Fruit fly (Drosophila melanogaster): ENCODE results near the gene Nuf2.
A peak's percentile ranks its signal among the peaks of the same experiment; 100 is the strongest.

Nuf2 gene

DNA sequence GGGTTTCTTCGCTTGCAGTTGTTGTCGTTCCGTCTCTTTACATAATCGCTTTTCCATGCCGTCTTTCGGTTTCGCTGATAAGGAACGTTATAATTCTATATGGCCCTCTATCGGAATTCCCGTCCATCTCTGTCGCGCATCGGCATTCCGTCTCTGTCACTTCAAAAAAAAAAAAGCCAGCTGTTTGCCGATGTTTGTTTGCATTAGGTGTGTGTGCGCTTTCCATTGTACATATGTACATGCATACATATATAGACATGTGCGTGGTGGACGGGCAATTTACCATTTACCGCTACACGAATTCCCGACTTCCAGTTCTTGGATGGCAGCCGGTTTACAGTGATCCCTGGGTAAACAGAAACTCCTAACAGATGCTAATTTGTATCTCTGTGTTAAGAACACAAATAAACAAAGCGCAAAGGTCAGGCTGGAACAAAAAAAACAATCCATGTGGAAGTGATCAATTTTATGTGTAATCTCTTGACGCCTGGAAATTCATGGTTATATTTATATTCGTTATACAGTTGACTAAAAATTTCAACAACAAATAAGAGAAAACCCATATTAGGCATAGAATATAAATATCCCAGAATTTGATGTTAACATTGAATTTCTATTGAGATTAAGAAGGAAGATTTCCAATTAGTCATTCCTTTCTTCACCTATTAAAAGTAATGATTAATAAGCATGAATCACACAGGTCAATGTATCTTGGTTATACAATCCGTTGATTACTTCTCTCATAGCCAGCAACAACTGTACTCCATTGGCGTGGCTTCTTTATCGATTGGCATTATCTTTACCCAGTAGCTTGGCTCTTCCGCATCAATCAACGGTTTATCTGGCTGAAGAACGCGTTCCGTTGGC is 22.4 kb downstream of the Nuf2 start (continued):
- TF ChIP-seq sr (GFP tag; IDR thresholded peaks at IDR 0.05) (peak; percentile 46; the same call in 1 of the 3 replicates), CG18764 (GFP tag; optimal IDR thresholded peaks at IDR 0.05) (no peak), chif (GFP tag; optimal IDR thresholded peaks at IDR 0.05) (peak in 1 of 2 experiments; percentile 16), E2f1 (GFP tag; IDR thresholded peaks at IDR 0.05) (no peak), CG9876 (GFP tag; optimal IDR thresholded peaks at IDR 0.05) (no peak), da (GFP tag; optimal IDR thresholded peaks at IDR 0.05) (no peak), Hand (GFP tag; optimal IDR thresholded peaks at IDR 0.05) (no peak), corto (GFP tag; optimal IDR thresholded peaks at IDR 0.05) (no peak), gcm (GFP tag; optimal IDR thresholded peaks at IDR 0.05) (peak; percentile 56), so (GFP tag; IDR thresholded peaks at IDR 0.05) (0 out of 3 replicates have a peak, but pooled peaks have one; percentile 41), CG14667 (GFP tag; IDR thresholded peaks at IDR 0.05) (no peak), gro (GFP tag; optimal IDR thresholded peaks at IDR 0.05) (no peak), Scr (GFP tag; IDR thresholded peaks at IDR 0.05; ENCODE audit: partially characterized antibody) (peak; percentile 9; the same call in 1 of the 2 replicates), Sox100B (GFP tag; optimal IDR thresholded peaks at IDR 0.05) (peak; percentile 33), CG32767 (GFP tag; IDR thresholded peaks at IDR 0.05) (no peak), CG10209 (GFP tag; optimal IDR thresholded peaks at IDR 0.05) (peak; percentile 52), CG18011 (GFP tag; optimal IDR thresholded peaks at IDR 0.05) (no peak), Side (GFP tag; optimal IDR thresholded peaks at IDR 0.05) (no peak), Dll (GFP tag; IDR thresholded peaks at IDR 0.05; ENCODE audit: partially characterized antibody) (no peak), CG6854 (GFP tag; optimal IDR thresholded peaks at IDR 0.05) (peak; percentile 8), chm (GFP tag; IDR thresholded peaks at IDR 0.05) (peak; percentile 71; the same call in 1 of the 2 replicates), CG1792 (GFP tag; optimal IDR thresholded peaks at IDR 0.05) (peak; percentile 30), Myb (GFP tag; optimal IDR thresholded peaks at IDR 0.05) (no peak)

dm6 chr2L:7042150-7042811 is 23.4 kb downstream of the Nuf2 start:
- TF ChIP-seq Deaf1 (tag; optimal IDR thresholded peaks at IDR 0.05) (peak; percentile 53), CG13894 (tag; optimal IDR thresholded peaks at IDR 0.05) (peak; percentile 63), sqz (GFP tag; optimal IDR thresholded peaks at IDR 0.05) (no peak), Asciz (GFP tag; optimal IDR thresholded peaks at IDR 0.05) (peak; percentile 22), Antp (GFP tag; optimal IDR thresholded peaks at IDR 0.05) (peak; percentile 51), jumu (GFP tag; optimal IDR thresholded peaks at IDR 0.05) (no peak), CG4854 (GFP tag; optimal IDR thresholded peaks at IDR 0.05) (no peak), C15 (GFP tag; IDR thresholded peaks at IDR 0.05) (no peak), caup (GFP tag; optimal IDR thresholded peaks at IDR 0.05; ENCODE audit: severe bottlenecking) (peak; percentile 67), CG7271 (tag; optimal IDR thresholded peaks at IDR 0.05) (no peak), Hr51 (GFP tag; optimal IDR thresholded peaks at IDR 0.05) (peak; percentile 41 to 50), CG9797 (GFP tag; optimal IDR thresholded peaks at IDR 0.05) (peak; percentile 13), gsb (GFP tag; IDR thresholded peaks at IDR 0.05) (peak; percentile 26; the same call in 1 of the 2 replicates), prd (optimal IDR thresholded peaks at IDR 0.05) (no peak), prd (GFP tag; IDR thresholded peaks at IDR 0.05) (peak; percentile 55; the same call in 2 of the 3 replicates), croc (GFP tag; conservative IDR thresholded peaks at IDR 0.05) (no peak), Dfd (GFP tag; optimal IDR thresholded peaks at IDR 0.05) (no peak), otp (GFP tag; IDR thresholded peaks at IDR 0.05) (peak; percentile 4; the same call in 1 of the 3 replicates), Lim3 (GFP tag; IDR thresholded peaks at IDR 0.05) (no peak), Abd-B (GFP tag; optimal IDR thresholded peaks at IDR 0.05) (no peak), Scr (GFP tag; IDR thresholded peaks at IDR 0.05; ENCODE audit: partially characterized antibody) (peak; percentile 71), Sox102F (GFP tag; optimal IDR thresholded peaks at IDR 0.05) (peak; percentile 49), Ssrp (tag; optimal IDR thresholded peaks at IDR 0.05) (peak; percentile 38), H2.0 (GFP tag; IDR thresholded peaks at IDR 0.05) (no peak; the same call in none of the 2 replicates), CG13296 (GFP tag; optimal IDR thresholded peaks at IDR 0.05) (peak; percentile 36)

Data from whole organism, embryonic.